Worm (Caenorhabditis elegans) whole organism, L1 larva: ENCODE results near the gene nipi-3.
A peak's percentile ranks its signal among the peaks of the same experiment; 100 is the strongest.

ENCODE experiments used
- C16A3.4 ChIP-seq: fragments of 150-350 bp; optimal IDR thresholded peaks from 2 replicates; lab custom pipeline; 2014; ENCODE audit warnings: missing biosample characterization, missing genetic modification characterization
- F16B12.6 ChIP-seq: fragments of 150-350 bp; optimal IDR thresholded peaks from 2 replicates; lab custom pipeline; 2014; ENCODE audit warnings: missing biosample characterization, missing genetic modification characterization
- Y116A8C.19 ChIP-seq: sonication (generic microtip); optimal IDR thresholded peaks from 2 replicates; lab custom pipeline; 2016; ENCODE audit warnings: missing compliant biosample characterization, missing genetic modification characterization, borderline replicate concordance
- alr-1 ChIP-seq: fragments of 200-800 bp; sonication (Bioruptor generic); optimal IDR thresholded peaks from 2 replicates; lab custom pipeline; 2018; ENCODE audit warnings: borderline replicate concordance, mild to moderate bottlenecking, missing genetic modification characterization, missing compliant biosample characterization
- ama-1 ChIP-seq: fragments of 150-350 bp; optimal IDR thresholded peaks from 2 replicates; lab custom pipeline; 2014
- ceh-63 ChIP-seq: fragments of 200-800 bp; sonication (Bioruptor generic); optimal IDR thresholded peaks from 2 replicates; lab custom pipeline; 2018; ENCODE audit warnings: mild to moderate bottlenecking, missing genetic modification characterization, missing compliant biosample characterization
- ceh-8 ChIP-seq: fragments of 200-800 bp; sonication (Bioruptor generic); optimal IDR thresholded peaks from 2 replicates; lab custom pipeline; 2018; ENCODE audit warnings: mild to moderate bottlenecking, missing genetic modification characterization, moderate library complexity, missing compliant biosample characterization
- ceh-88 ChIP-seq: fragments of 200-800 bp; sonication (Bioruptor generic); IDR thresholded peaks from 2 replicates; pipeline ENCODE4 v1.3.6; 2022; ENCODE audit warnings: missing genetic modification characterization, missing compliant biosample characterization
- ceh-90 ChIP-seq: sonication (generic microtip); optimal IDR thresholded peaks from 2 replicates; lab custom pipeline; 2016; ENCODE audit warnings: missing genetic modification characterization, missing compliant biosample characterization
- ces-1 ChIP-seq: fragments of 150-350 bp; optimal IDR thresholded peaks from 2 replicates; lab custom pipeline; 2014; ENCODE audit warnings: missing biosample characterization, missing genetic modification reagents, missing genetic modification characterization
- dpl-1 ChIP-seq, 3 experiments: fragments of 150-350 bp in 2 of 3; sonication (generic microtip) in 1 of 3; optimal IDR thresholded peaks; 2 replicates each; lab custom pipeline; 2014 to 2017; ENCODE audit warnings: missing biosample characterization in 3 of 3, missing genetic modification characterization in 3 of 3, missing genetic modification reagents in 3 of 3
- dsc-1 ChIP-seq: sonication (generic microtip); optimal IDR thresholded peaks from 2 replicates; lab custom pipeline; 2016; ENCODE audit warnings: mild to moderate bottlenecking, missing genetic modification characterization, missing compliant biosample characterization
- efl-1 ChIP-seq, 4 experiments: fragments of 150-350 bp; optimal IDR thresholded peaks in 3 of 4; peaks in 1 of 4; 1 replicate in 1 of 4; 2 replicates in 3 of 4; lab custom pipeline; 2014; ENCODE audit warnings: missing biosample characterization in 2 of 4, missing genetic modification characterization in 2 of 4, missing genetic modification reagents in 2 of 4
- efl-3 ChIP-seq: fragments of 200-800 bp; sonication (Bioruptor generic); optimal IDR thresholded peaks from 2 replicates; lab custom pipeline; 2018; ENCODE audit warnings: mild to moderate bottlenecking, missing genetic modification characterization, missing compliant biosample characterization
- egl-27 ChIP-seq, 2 experiments: fragments of 150-350 bp in 1 of 2; sonication (generic microtip); optimal IDR thresholded peaks; 3 replicates each; lab custom pipeline; 2017 to 2018; ENCODE audit warnings: missing biosample characterization in 2 of 2, missing genetic modification characterization in 2 of 2, missing genetic modification reagents in 2 of 2
- ets-5 ChIP-seq: fragments of 200-800 bp; sonication (Bioruptor generic); IDR thresholded peaks from 2 replicates; pipeline ENCODE4 v1.3.6; 2022; ENCODE audit warnings: missing genetic modification characterization, missing compliant biosample characterization
- fkh-8 ChIP-seq: sonication (generic microtip); optimal IDR thresholded peaks from 2 replicates; lab custom pipeline; 2016; ENCODE audit warnings: mild to moderate bottlenecking, missing genetic modification characterization, missing compliant biosample characterization
- hlh-17 ChIP-seq: fragments of 200-800 bp; sonication (Bioruptor generic); optimal IDR thresholded peaks from 2 replicates; lab custom pipeline; 2018; ENCODE audit warnings: missing genetic modification characterization, mild to moderate bottlenecking, missing compliant biosample characterization, moderate library complexity, borderline replicate concordance
- hpl-2 ChIP-seq: fragments of 150-350 bp; optimal IDR thresholded peaks from 2 replicates; lab custom pipeline; 2014; ENCODE audit warnings: missing biosample characterization, missing genetic modification reagents, missing genetic modification characterization
- irx-1 ChIP-seq: sonication (generic microtip); optimal IDR thresholded peaks from 2 replicates; lab custom pipeline; 2016; ENCODE audit warnings: missing genetic modification characterization, missing compliant biosample characterization
- jun-1 ChIP-seq: fragments of 150-350 bp; optimal IDR thresholded peaks from 2 replicates; lab custom pipeline; 2014; ENCODE audit warnings: missing biosample characterization, missing genetic modification reagents, missing genetic modification characterization
- lin-14 ChIP-seq: fragments of 200-800 bp; sonication (Bioruptor generic); optimal IDR thresholded peaks from 2 replicates; lab custom pipeline; 2018; ENCODE audit warnings: mild to moderate bottlenecking, missing genetic modification characterization, moderate library complexity, missing compliant biosample characterization
- lin-15B ChIP-seq: fragments of 150-350 bp; sonication (generic microtip); optimal IDR thresholded peaks from 3 replicates; lab custom pipeline; 2014; ENCODE audit warnings: missing biosample characterization, missing genetic modification characterization
- lir-3 ChIP-seq: sonication (generic microtip); optimal IDR thresholded peaks from 2 replicates; lab custom pipeline; 2016; ENCODE audit warnings: mild to moderate bottlenecking, missing genetic modification characterization, moderate library complexity, missing compliant biosample characterization; ENCODE audit not compliant: poor library complexity
- lsy-2 ChIP-seq, 2 experiments: fragments of 150-350 bp; optimal IDR thresholded peaks; 2 replicates each; lab custom pipeline; 2014; ENCODE audit warnings: missing biosample characterization in 2 of 2, missing genetic modification characterization in 2 of 2
- mab-9 ChIP-seq: fragments of 200-800 bp; sonication (Bioruptor generic); IDR thresholded peaks from 2 replicates; pipeline ENCODE4 v1.3.6; 2022; ENCODE audit warnings: missing genetic modification reagents, missing genetic modification characterization, missing compliant biosample characterization
- mdl-1 ChIP-seq, 2 experiments: fragments of 150-350 bp; optimal IDR thresholded peaks; 2 replicates each; lab custom pipeline; 2014 to 2017; ENCODE audit warnings: missing biosample characterization in 2 of 2, missing genetic modification characterization in 2 of 2, inconsistent platforms in 1 of 2
- mef-2 ChIP-seq: fragments of 150-350 bp; optimal IDR thresholded peaks from 2 replicates; lab custom pipeline; 2014; ENCODE audit warnings: missing biosample characterization, missing genetic modification characterization
- mep-1 ChIP-seq: fragments of 150-350 bp; optimal IDR thresholded peaks from 2 replicates; lab custom pipeline; 2014; ENCODE audit warnings: missing biosample characterization, missing genetic modification characterization
- nhr-11 ChIP-seq: fragments of 150-350 bp; optimal IDR thresholded peaks from 2 replicates; lab custom pipeline; 2014; ENCODE audit warnings: missing biosample characterization, missing genetic modification characterization
- nhr-12 ChIP-seq: sonication (generic microtip); optimal IDR thresholded peaks from 2 replicates; lab custom pipeline; 2017; ENCODE audit warnings: missing biosample characterization, missing genetic modification characterization
- nhr-20 ChIP-seq: sonication (generic microtip); optimal IDR thresholded peaks from 2 replicates; lab custom pipeline; 2016; ENCODE audit warnings: mild to moderate bottlenecking, missing genetic modification characterization, missing compliant biosample characterization
- nhr-28 ChIP-seq: fragments of 150-350 bp; optimal IDR thresholded peaks from 2 replicates; lab custom pipeline; 2014; ENCODE audit warnings: missing biosample characterization, missing genetic modification characterization
- nhr-47 ChIP-seq: sonication (generic microtip); optimal IDR thresholded peaks from 2 replicates; lab custom pipeline; 2016; ENCODE audit warnings: mild to moderate bottlenecking, missing genetic modification characterization, moderate library complexity, missing compliant biosample characterization
- nhr-71 ChIP-seq: sonication (generic microtip); optimal IDR thresholded peaks from 2 replicates; lab custom pipeline; 2016; ENCODE audit warnings: mild to moderate bottlenecking, missing genetic modification characterization, moderate library complexity, missing compliant biosample characterization
- nhr-76 ChIP-seq: sonication (generic microtip); optimal IDR thresholded peaks from 2 replicates; lab custom pipeline; 2017; ENCODE audit warnings: missing biosample characterization, missing genetic modification characterization
- nhr-77 ChIP-seq: fragments of 150-350 bp; optimal IDR thresholded peaks from 2 replicates; lab custom pipeline; 2014; ENCODE audit warnings: missing biosample characterization, missing genetic modification characterization
- nhr-84 ChIP-seq: sonication (generic microtip); optimal IDR thresholded peaks from 2 replicates; lab custom pipeline; 2017; ENCODE audit warnings: missing biosample characterization, missing genetic modification characterization
- nhr-90 ChIP-seq: sonication (generic microtip); optimal IDR thresholded peaks from 2 replicates; lab custom pipeline; 2016; ENCODE audit warnings: mild to moderate bottlenecking, missing genetic modification characterization, missing compliant biosample characterization; ENCODE audit not compliant: poor library complexity
- pqm-1 ChIP-seq: sonication (generic microtip); optimal IDR thresholded peaks from 3 replicates; lab custom pipeline; 2017; ENCODE audit warnings: missing biosample characterization, missing genetic modification characterization
- skn-1 ChIP-seq: fragments of 150-350 bp; optimal IDR thresholded peaks from 2 replicates; lab custom pipeline; 2014; ENCODE audit warnings: missing biosample characterization, missing genetic modification characterization
- snpc-4 ChIP-seq: fragments of 150-350 bp; optimal IDR thresholded peaks from 2 replicates; lab custom pipeline; 2014; ENCODE audit warnings: missing biosample characterization, missing genetic modification characterization
- sup-37 ChIP-seq: fragments of 200-800 bp; sonication (Bioruptor generic); optimal IDR thresholded peaks from 2 replicates; lab custom pipeline; 2018; ENCODE audit warnings: mild to moderate bottlenecking, missing genetic modification characterization, missing compliant biosample characterization
- swsn-7 ChIP-seq: sonication (generic microtip); optimal IDR thresholded peaks from 2 replicates; lab custom pipeline; 2016; ENCODE audit warnings: missing genetic modification characterization, missing compliant biosample characterization
- tbx-2 ChIP-seq: sonication (generic microtip); optimal IDR thresholded peaks from 2 replicates; lab custom pipeline; 2016; ENCODE audit warnings: missing genetic modification characterization, missing compliant biosample characterization
- tlp-1 ChIP-seq: fragments of 150-350 bp; optimal IDR thresholded peaks from 2 replicates; lab custom pipeline; 2014; ENCODE audit warnings: missing biosample characterization, missing genetic modification characterization
- unc-62 ChIP-seq: fragments of 150-350 bp; optimal IDR thresholded peaks from 2 replicates; lab custom pipeline; 2014; ENCODE audit warnings: missing biosample characterization, missing genetic modification reagents, missing genetic modification characterization
- unc-98 ChIP-seq: fragments of 200-800 bp; sonication (Bioruptor generic); IDR thresholded peaks from 2 replicates; pipeline ENCODE4 v1.3.6; 2022; ENCODE audit warnings: missing genetic modification characterization, missing compliant biosample characterization
- vab-15 ChIP-seq: sonication (generic microtip); optimal IDR thresholded peaks from 2 replicates; lab custom pipeline; 2017; ENCODE audit warnings: missing genotype, mild to moderate bottlenecking, missing genetic modification characterization, missing compliant biosample characterization
- xbp-1 ChIP-seq: sonication (generic microtip); optimal IDR thresholded peaks from 2 replicates; lab custom pipeline; 2016; ENCODE audit warnings: missing genetic modification characterization, missing compliant biosample characterization
- zip-4 ChIP-seq: fragments of 200-800 bp; sonication (Bioruptor generic); optimal IDR thresholded peaks from 2 replicates; lab custom pipeline; 2018; ENCODE audit warnings: mild to moderate bottlenecking, missing genetic modification characterization, moderate library complexity, missing compliant biosample characterization
- ztf-11 ChIP-seq, 2 experiments: sonication (generic microtip); optimal IDR thresholded peaks; 2 replicates each; lab custom pipeline; 2016 to 2017; ENCODE audit warnings: missing genetic modification characterization in 2 of 2, missing biosample characterization in 1 of 2, missing compliant biosample characterization in 1 of 2
- ztf-4 ChIP-seq: fragments of 150-350 bp; optimal IDR thresholded peaks from 2 replicates; lab custom pipeline; 2014; ENCODE audit warnings: missing biosample characterization, missing genetic modification characterization

The nipi-3 gene

ce11 chrX:15617168-15617567 lies 9.4 kb downstream of the nipi-3 start:
- TF ChIP-seq lin-15B (tag; lab: Kevin White, UChicago) (no peak), efl-3 (GFP tag; lab: Kevin White, UChicago) (no peak), Y116A8C.19 (tag; lab: Kevin White, UChicago) (no peak), efl-1 (optimal IDR thresholded peaks at IDR 0.05; lab: Kevin White, UChicago) (peak in 1 of 2 experiments; percentile 21), efl-1 (GFP tag; optimal IDR thresholded peaks at IDR 0.05 in 1 of 2; lab: Kevin White, UChicago) (no peak), jun-1 (tag; lab: Kevin White, UChicago) (no peak), irx-1 (tag; lab: Kevin White, UChicago) (no peak), ceh-88 (GFP tag; lab: Robert Waterston, UW) (no peak), lir-3 (tag; lab: Kevin White, UChicago) (no peak), vab-15 (no peak), nhr-47 (peak; percentile 41), nhr-28 (tag; lab: Kevin White, UChicago) (no peak), pqm-1 (tag; lab: Kevin White, UChicago) (no peak), nhr-71 (peak; percentile 49), nhr-20 (tag; lab: Kevin White, UChicago) (no peak), sup-37 (no peak), lsy-2 (tag; optimal IDR thresholded peaks at IDR 0.05; lab: Kevin White, UChicago) (peak in 1 of 2 experiments; percentile 36), nhr-11 (tag; lab: Kevin White, UChicago) (no peak), tbx-2 (no peak), ama-1 (lab: Kevin White, UChicago) (no peak), dsc-1 (tag; lab: Kevin White, UChicago) (peak; percentile 41), alr-1 (tag; lab: Kevin White, UChicago) (no peak), F16B12.6 (tag; lab: Kevin White, UChicago) (no peak), nhr-84 (no peak), fkh-8 (tag; lab: Kevin White, UChicago) (peak; percentile 44), mab-9 (GFP tag; lab: Robert Waterston, UW) (no peak), lin-14 (peak; percentile 64), ets-5 (no peak), tlp-1 (tag; lab: Kevin White, UChicago) (no peak), unc-62 (GFP tag; lab: Kevin White, UChicago) (no peak), ceh-90 (tag; lab: Kevin White, UChicago) (no peak), skn-1 (peak; percentile 58), swsn-7 (tag; lab: Kevin White, UChicago) (peak; percentile 15), dpl-1 (GFP tag; optimal IDR thresholded peaks at IDR 0.05; lab: Kevin White, UChicago) (no peak), ceh-8 (GFP tag; lab: Kevin White, UChicago) (no peak), xbp-1 (no peak), ceh-63 (GFP tag; lab: Kevin White, UChicago) (no peak), unc-98 (GFP tag; lab: Robert Waterston, UW) (no peak), ces-1 (no peak), nhr-12 (tag; lab: Kevin White, UChicago) (no peak), ztf-4 (tag; lab: Kevin White, UChicago) (no peak), egl-27 (tag; optimal IDR thresholded peaks at IDR 0.05; lab: Kevin White, UChicago) (no peak), mdl-1 (tag; optimal IDR thresholded peaks at IDR 0.05; lab: Kevin White, UChicago) (no peak), nhr-90 (no peak), mep-1 (peak; percentile 29), hlh-17 (no peak), hpl-2 (GFP tag; lab: Kevin White, UChicago) (no peak), mef-2 (no peak), nhr-77 (tag; lab: Kevin White, UChicago) (no peak), ztf-11 (tag; optimal IDR thresholded peaks at IDR 0.05; lab: Kevin White, UChicago) (no peak), C16A3.4 (tag; lab: Kevin White, UChicago) (no peak), zip-4 (GFP tag; lab: Kevin White, UChicago) (no peak), snpc-4 (no peak), nhr-76 (tag; lab: Kevin White, UChicago) (no peak)
